In genomic region chr3R:21862137-21862850, dm6 we compare ENCODE assay signal across 1 fruit fly cellular context.
TF ChIP-seq lines count a peak whose summit lies in the region.

No protein-coding gene starts in this region.

TF ChIP-seq in whole organism, embryonic, 481 proteins besides CTCF, POLR2A, EP300 and RAD21 (continued from another document and continues in another):
- TF ChIP-seq pita (GFP tag; optimal IDR thresholded peaks at IDR 0.05; lab: Kevin White, UChicago) (no peak), CG11093 (GFP tag; IDR thresholded peaks at IDR 0.05; lab: Robert Waterston, UW) (no peak), CG10366 (GFP tag; IDR thresholded peaks at IDR 0.05; lab: Robert Waterston, UW) (peak; percentile 76), bowl (GFP tag; IDR thresholded peaks at IDR 0.05; lab: Robert Waterston, UW) (no peak), CG7963 (GFP tag; IDR thresholded peaks at IDR 0.05; lab: Robert Waterston, UW; ENCODE audit: partially characterized antibody) (no peak), CG10147 (GFP tag; optimal IDR thresholded peaks at IDR 0.05; lab: Kevin White, UChicago) (peak; percentile 60), Hmr (GFP tag; optimal IDR thresholded peaks at IDR 0.05; lab: Kevin White, UChicago) (peak; percentile 54), fd96Cb (tag; optimal IDR thresholded peaks at IDR 0.05; lab: Kevin White, UChicago) (peak; percentile 75), sima (GFP tag; optimal IDR thresholded peaks at IDR 0.05; lab: Kevin White, UChicago) (no peak), CG4424 (GFP tag; optimal IDR thresholded peaks at IDR 0.05; lab: Kevin White, UChicago) (peak; percentile 64), YL-1 (GFP tag; optimal IDR thresholded peaks at IDR 0.05; lab: Kevin White, UChicago) (peak; percentile 46), danr (GFP tag; IDR thresholded peaks at IDR 0.05; lab: Robert Waterston, UW) (peak; percentile 56), gro (GFP tag; optimal IDR thresholded peaks at IDR 0.05; lab: Kevin White, UChicago) (no peak), E2f2 (GFP tag; IDR thresholded peaks at IDR 0.05; lab: Robert Waterston, UW) (peak; percentile 48; the same call in 1 of the 2 replicates), ewg (GFP tag; optimal IDR thresholded peaks at IDR 0.05; lab: Kevin White, UChicago) (peak; percentile 86), cad (GFP tag; optimal IDR thresholded peaks at IDR 0.05; lab: Kevin White, UChicago) (no peak), sc (optimal IDR thresholded peaks at IDR 0.05; lab: Kevin White, UChicago) (no peak), sc (GFP tag; optimal IDR thresholded peaks at IDR 0.05; lab: Kevin White, UChicago) (peak; percentile 80), CG4730 (GFP tag; IDR thresholded peaks at IDR 0.05; lab: Robert Waterston, UW) (peak; percentile 50; the same call in 1 of the 2 replicates), kah (GFP tag; optimal IDR thresholded peaks at IDR 0.05; lab: Kevin White, UChicago) (peak; percentile 43), BtbVII (GFP tag; optimal IDR thresholded peaks at IDR 0.05; lab: Kevin White, UChicago) (no peak), Ets65A (GFP tag; lab: Kevin White, UChicago) (peak; percentile 86), Jarid2 (GFP tag; optimal IDR thresholded peaks at IDR 0.05; lab: Kevin White, UChicago) (peak; percentile 11), CG16779 (GFP tag; IDR thresholded peaks at IDR 0.05; lab: Robert Waterston, UW) (no peak), CG13624 (GFP tag; optimal IDR thresholded peaks at IDR 0.05; lab: Kevin White, UChicago) (no peak), CG14710 (tag; optimal IDR thresholded peaks at IDR 0.05; lab: Kevin White, UChicago) (peak; percentile 68), CG2120 (GFP tag; optimal IDR thresholded peaks at IDR 0.05; lab: Kevin White, UChicago) (no peak), Aef1 (GFP tag; IDR thresholded peaks at IDR 0.05; lab: Robert Waterston, UW) (0 out of 3 replicates have a peak, but pooled peaks have one; percentile 35), pnt (GFP tag; optimal IDR thresholded peaks at IDR 0.05; lab: Kevin White, UChicago) (peak; percentile 80), CG4854 (GFP tag; optimal IDR thresholded peaks at IDR 0.05; lab: Kevin White, UChicago) (peak; percentile 53), Adf1 (GFP tag; IDR thresholded peaks at IDR 0.05; lab: Robert Waterston, UW) (no peak), tup (GFP tag; optimal IDR thresholded peaks at IDR 0.05; lab: Kevin White, UChicago) (peak; percentile 47), CG18262 (tag; optimal IDR thresholded peaks at IDR 0.05; lab: Kevin White, UChicago) (peak; percentile 92), CG1602 (GFP tag; optimal IDR thresholded peaks at IDR 0.05; lab: Kevin White, UChicago) (peak; percentile 69), hth (optimal IDR thresholded peaks at IDR 0.05; lab: Kevin White, UChicago) (no peak), CG17385 (GFP tag; optimal IDR thresholded peaks at IDR 0.05; lab: Kevin White, UChicago) (peak; percentile 77), CG10543 (GFP tag; optimal IDR thresholded peaks at IDR 0.05; lab: Kevin White, UChicago) (no peak), CG15601 (tag; optimal IDR thresholded peaks at IDR 0.05; lab: Kevin White, UChicago) (peak; percentile 91), CG7839 (tag; optimal IDR thresholded peaks at IDR 0.05; lab: Kevin White, UChicago) (peak; percentile 81), ranshi (GFP tag; IDR thresholded peaks at IDR 0.05; lab: Robert Waterston, UW) (peak; percentile 58), Med (GFP tag; lab: Kevin White, UChicago) (peak; percentile 58), CG2678 (tag; optimal IDR thresholded peaks at IDR 0.05; lab: Kevin White, UChicago) (peak; percentile 75), CG3281 (GFP tag; optimal IDR thresholded peaks at IDR 0.05; lab: Kevin White, UChicago) (peak; percentile 4), usp (GFP tag; optimal IDR thresholded peaks at IDR 0.05; lab: Kevin White, UChicago) (no peak), ab (GFP tag; optimal IDR thresholded peaks at IDR 0.05; lab: Kevin White, UChicago) (no peak), CG8944 (GFP tag; optimal IDR thresholded peaks at IDR 0.05; lab: Kevin White, UChicago) (peak; percentile 39), Hr51 (GFP tag; optimal IDR thresholded peaks at IDR 0.05; lab: Kevin White, UChicago) (peak in 1 of 2 experiments; percentile 86), CG18599 (GFP tag; optimal IDR thresholded peaks at IDR 0.05; lab: Kevin White, UChicago) (peak; percentile 3), inv (GFP tag; IDR thresholded peaks at IDR 0.05; lab: Robert Waterston, UW; ENCODE audit: partially characterized antibody) (no peak), chm (GFP tag; IDR thresholded peaks at IDR 0.05; lab: Robert Waterston, UW) (no peak; the same call in 1 of the 2 replicates), Usf (GFP tag; optimal IDR thresholded peaks at IDR 0.05; lab: Kevin White, UChicago) (peak; percentile 7), CG34224 (GFP tag; IDR thresholded peaks at IDR 0.05; lab: Robert Waterston, UW; ENCODE audit: partially characterized antibody) (no peak), emc (GFP tag; optimal IDR thresholded peaks at IDR 0.05; lab: Kevin White, UChicago) (no peak), tap (tag; optimal IDR thresholded peaks at IDR 0.05; lab: Kevin White, UChicago) (peak; percentile 56), CG14014 (GFP tag; IDR thresholded peaks at IDR 0.05; lab: Robert Waterston, UW) (peak; percentile 59; the same call in 1 of the 2 replicates), CG7928 (GFP tag; optimal IDR thresholded peaks at IDR 0.05; lab: Kevin White, UChicago) (no peak), CG15073 (GFP tag; optimal IDR thresholded peaks at IDR 0.05; lab: Kevin White, UChicago) (no peak), ase (GFP tag; IDR thresholded peaks at IDR 0.05; lab: Robert Waterston, UW) (peak; percentile 50; the same call in 1 of the 3 replicates), dysf (GFP tag; IDR thresholded peaks at IDR 0.05; lab: Robert Waterston, UW) (peak; percentile 50; the same call in 1 of the 3 replicates), Kr (GFP tag; optimal IDR thresholded peaks at IDR 0.05; lab: Kevin White, UChicago) (no peak), CG9817 (tag; optimal IDR thresholded peaks at IDR 0.05; lab: Kevin White, UChicago) (peak; percentile 55), CG14050 (GFP tag; IDR thresholded peaks at IDR 0.05; lab: Robert Waterston, UW) (peak; percentile 27; the same call in 1 of the 3 replicates), Antp (GFP tag; optimal IDR thresholded peaks at IDR 0.05; lab: Kevin White, UChicago) (peak; percentile 63), CG2199 (GFP tag; IDR thresholded peaks at IDR 0.05; lab: Robert Waterston, UW) (peak; percentile 47; the same call in 2 of the 3 replicates), CG9876 (GFP tag; optimal IDR thresholded peaks at IDR 0.05; lab: Kevin White, UChicago) (no peak), CG10959 (GFP tag; IDR thresholded peaks at IDR 0.05; lab: Robert Waterston, UW) (peak; percentile 54), zfh2 (GFP tag; optimal IDR thresholded peaks at IDR 0.05; lab: Kevin White, UChicago) (no peak), zf30C (GFP tag; optimal IDR thresholded peaks at IDR 0.05; lab: Kevin White, UChicago) (peak; percentile 78), CG6683 (GFP tag; optimal IDR thresholded peaks at IDR 0.05; lab: Kevin White, UChicago) (peak; percentile 7), cato (GFP tag; optimal IDR thresholded peaks at IDR 0.05; lab: Kevin White, UChicago; ENCODE audit: borderline replicate concordance) (peak; percentile 54), Deaf1 (tag; optimal IDR thresholded peaks at IDR 0.05; lab: Kevin White, UChicago) (peak; percentile 15), tio (GFP tag; optimal IDR thresholded peaks at IDR 0.05; lab: Kevin White, UChicago) (peak; percentile 54), aop (GFP tag; IDR thresholded peaks at IDR 0.05; lab: Robert Waterston, UW) (0 out of 2 replicates have a peak, but pooled peaks have one; percentile 42), sna (GFP tag; IDR thresholded peaks at IDR 0.05; lab: Robert Waterston, UW; ENCODE audit: partially characterized antibody) (no peak), Dek (tag; optimal IDR thresholded peaks at IDR 0.05; lab: Kevin White, UChicago) (peak; percentile 63), CG9932 (GFP tag; IDR thresholded peaks at IDR 0.05; lab: Robert Waterston, UW) (no peak), Doc3 (GFP tag; IDR thresholded peaks at IDR 0.05; lab: Robert Waterston, UW; ENCODE audit: partially characterized antibody) (no peak), CG2889 (GFP tag; IDR thresholded peaks at IDR 0.05; lab: Robert Waterston, UW) (no peak), Tbp (GFP tag; optimal IDR thresholded peaks at IDR 0.05; lab: Kevin White, UChicago) (no peak), gem (tag; optimal IDR thresholded peaks at IDR 0.05; lab: Kevin White, UChicago) (peak; percentile 95), CG1024 (GFP tag; IDR thresholded peaks at IDR 0.05; lab: Robert Waterston, UW) (no peak), mld (GFP tag; IDR thresholded peaks at IDR 0.05; lab: Robert Waterston, UW; ENCODE audit: partially characterized antibody) (no peak), CG8478 (optimal IDR thresholded peaks at IDR 0.05; lab: Kevin White, UChicago) (no peak), eyg (GFP tag; optimal IDR thresholded peaks at IDR 0.05; lab: Kevin White, UChicago) (no peak), klu (GFP tag; IDR thresholded peaks at IDR 0.05; lab: Robert Waterston, UW) (no peak), jumu (GFP tag; optimal IDR thresholded peaks at IDR 0.05; lab: Kevin White, UChicago) (peak; percentile 38), CG34422 (GFP tag; IDR thresholded peaks at IDR 0.05; lab: Robert Waterston, UW) (peak; percentile 74), CG12942 (GFP tag; optimal IDR thresholded peaks at IDR 0.05; lab: Kevin White, UChicago) (peak; percentile 69), CG32532 (GFP tag; IDR thresholded peaks at IDR 0.05; lab: Robert Waterston, UW) (no peak), C15 (GFP tag; IDR thresholded peaks at IDR 0.05; lab: Robert Waterston, UW) (no peak), run (tag; optimal IDR thresholded peaks at IDR 0.05; lab: Kevin White, UChicago) (peak; percentile 83), MBD-R2 (GFP tag; IDR thresholded peaks at IDR 0.05; lab: Robert Waterston, UW) (no peak), wdn (GFP tag; IDR thresholded peaks at IDR 0.05; lab: Robert Waterston, UW) (no peak), CG8924 (tag; optimal IDR thresholded peaks at IDR 0.05; lab: Kevin White, UChicago) (peak; percentile 84), CG8290 (GFP tag; optimal IDR thresholded peaks at IDR 0.05; lab: Kevin White, UChicago) (peak; percentile 68), CG8290 (tag; optimal IDR thresholded peaks at IDR 0.05; lab: Kevin White, UChicago) (peak; percentile 15 to 39), da (GFP tag; optimal IDR thresholded peaks at IDR 0.05; lab: Kevin White, UChicago) (no peak), fd3F (GFP tag; optimal IDR thresholded peaks at IDR 0.05; lab: Kevin White, UChicago) (no peak), lov (optimal IDR thresholded peaks at IDR 0.05; lab: Kevin White, UChicago) (no peak), lov (GFP tag; IDR thresholded peaks at IDR 0.05; lab: Robert Waterston, UW) (0 out of 3 replicates have a peak, but pooled peaks have one; percentile 6), CG14965 (GFP tag; optimal IDR thresholded peaks at IDR 0.05; lab: Kevin White, UChicago; ENCODE audit: borderline replicate concordance) (no peak), Nf-YB (GFP tag; optimal IDR thresholded peaks at IDR 0.05; lab: Kevin White, UChicago) (peak; percentile 65), CG6175 (GFP tag; IDR thresholded peaks at IDR 0.05; lab: Robert Waterston, UW) (no peak), Elba2 (GFP tag; optimal IDR thresholded peaks at IDR 0.05; lab: Kevin White, UChicago) (no peak), CG32767 (GFP tag; IDR thresholded peaks at IDR 0.05; lab: Robert Waterston, UW) (peak; percentile 65), yki (optimal IDR thresholded peaks at IDR 0.05; lab: Kevin White, UChicago) (no peak), gt (GFP tag; IDR thresholded peaks at IDR 0.05; lab: Robert Waterston, UW) (peak; percentile 52), ara (GFP tag; IDR thresholded peaks at IDR 0.05; lab: Robert Waterston, UW) (peak; percentile 90), seq (GFP tag; IDR thresholded peaks at IDR 0.05; lab: Robert Waterston, UW) (peak; percentile 46; the same call in 1 of the 2 replicates), CG17186 (GFP tag; optimal IDR thresholded peaks at IDR 0.05; lab: Kevin White, UChicago) (peak; percentile 21), CG9797 (GFP tag; optimal IDR thresholded peaks at IDR 0.05; lab: Kevin White, UChicago) (no peak), CG14441 (GFP tag; IDR thresholded peaks at IDR 0.05; lab: Robert Waterston, UW) (peak; percentile 45), wek (GFP tag; optimal IDR thresholded peaks at IDR 0.05; lab: Kevin White, UChicago) (peak; percentile 80), oc (tag; optimal IDR thresholded peaks at IDR 0.05; lab: Kevin White, UChicago) (peak; percentile 87), D19B (GFP tag; optimal IDR thresholded peaks at IDR 0.05; lab: Kevin White, UChicago) (no peak), Bdp1 (GFP tag; optimal IDR thresholded peaks at IDR 0.05; lab: Kevin White, UChicago) (peak; percentile 9), her (GFP tag; optimal IDR thresholded peaks at IDR 0.05; lab: Kevin White, UChicago) (peak; percentile 41), abd-A (tag; optimal IDR thresholded peaks at IDR 0.05; lab: Kevin White, UChicago) (peak; percentile 88), CG12236 (GFP tag; optimal IDR thresholded peaks at IDR 0.05; lab: Kevin White, UChicago) (peak; percentile 5), CG17912 (GFP tag; optimal IDR thresholded peaks at IDR 0.05; lab: Kevin White, UChicago) (no peak), CG11398 (GFP tag; optimal IDR thresholded peaks at IDR 0.05; lab: Kevin White, UChicago) (no peak), zen2 (GFP tag; IDR thresholded peaks at IDR 0.05; lab: Robert Waterston, UW; ENCODE audit: partially characterized antibody) (no peak), Mad (GFP tag; optimal IDR thresholded peaks at IDR 0.05; lab: Kevin White, UChicago) (peak; percentile 31), lab (GFP tag; optimal IDR thresholded peaks at IDR 0.05; lab: Kevin White, UChicago) (peak; percentile 46), CG15269 (tag; optimal IDR thresholded peaks at IDR 0.05; lab: Kevin White, UChicago) (peak; percentile 74), CG8388 (GFP tag; optimal IDR thresholded peaks at IDR 0.05; lab: Kevin White, UChicago) (peak; percentile 95), Awh (GFP tag; IDR thresholded peaks at IDR 0.05; lab: Robert Waterston, UW) (peak; percentile 86), onecut (GFP tag; IDR thresholded peaks at IDR 0.05; lab: Robert Waterston, UW) (peak; percentile 57), CG30431 (GFP tag; optimal IDR thresholded peaks at IDR 0.05; lab: Kevin White, UChicago) (peak; percentile 57), tin (GFP tag; optimal IDR thresholded peaks at IDR 0.05; lab: Kevin White, UChicago) (peak; percentile 59), CG18011 (GFP tag; optimal IDR thresholded peaks at IDR 0.05; lab: Kevin White, UChicago) (no peak), Pdp1 (GFP tag; optimal IDR thresholded peaks at IDR 0.05; lab: Kevin White, UChicago) (peak in 1 of 2 experiments; percentile 74)
